Worm (Caenorhabditis elegans): ENCODE measurements around the gene T24A6.1.
"Not testable (repeated sequence)": the region's sequence is repeated elsewhere in the genome, so short reads cannot be mapped to it uniquely, and the experiment has no call there.

DNA sequence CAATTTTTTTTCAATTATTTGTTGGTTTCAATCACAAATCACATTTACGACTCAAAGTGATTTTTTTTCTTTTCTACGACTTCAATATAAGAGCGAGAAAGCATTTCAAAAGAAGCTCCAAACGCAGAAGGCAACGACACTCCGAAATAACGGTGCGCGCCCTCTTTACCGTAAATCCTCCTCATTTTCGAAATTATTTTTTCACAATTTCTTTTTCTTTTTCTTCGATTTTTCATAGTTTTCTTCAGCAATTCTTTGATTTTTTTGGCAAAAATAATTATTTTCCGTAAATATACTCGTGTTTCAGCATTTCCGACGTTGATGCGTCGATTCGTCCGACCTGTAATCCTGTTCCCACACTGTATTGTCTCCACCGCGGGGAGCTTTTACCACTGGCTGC lies 11.9 kb downstream of the T24A6.1 start, which contains the start of gene F40C5.2:
- not testable (repeated sequence) for TF ChIP-seq ama-1 (optimal IDR thresholded peaks at IDR 0.05); snpc-4 (tag; optimal IDR thresholded peaks at IDR 0.05); Y55F3AM.14 (GFP tag; optimal IDR thresholded peaks at IDR 0.05); elt-3 (tag; optimal IDR thresholded peaks at IDR 0.05)

Data from whole organism, L2 larva.